Worm (Caenorhabditis elegans): Measurements from ENCODE around the gene lam-2.

DNA sequence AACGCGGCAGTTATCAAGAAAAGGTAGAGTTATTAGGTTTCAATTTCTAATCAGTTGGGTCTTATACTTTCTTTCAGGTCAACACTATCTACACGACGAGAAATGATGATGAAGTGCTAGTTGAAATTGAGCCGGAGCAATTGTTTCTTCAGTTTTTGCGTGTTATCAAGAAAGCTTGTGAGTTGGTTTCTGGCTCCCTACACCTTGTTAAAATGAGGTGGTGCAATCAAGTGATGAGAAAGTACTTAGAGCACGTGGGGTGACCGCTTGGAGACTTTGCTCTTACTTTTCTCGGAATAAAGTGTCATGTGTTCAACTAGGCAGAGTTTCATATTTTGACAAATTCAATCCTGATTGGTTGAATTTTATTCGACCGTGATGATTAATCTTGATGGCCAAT lies 49.4 kb upstream of the lam-2 start:
- TF ChIP-seq flt-1 (GFP tag; IDR thresholded peaks at IDR 0.05) (no peak), ztf-23 (GFP tag; IDR thresholded peaks at IDR 0.05) (no peak), klf-2 (GFP tag; conservative IDR thresholded peaks at IDR 0.05) (no peak)
